Fruit fly (Drosophila melanogaster) Kc167 (cell line): ENCODE measurements around the gene ec.

Source experiments
- h ChIP-seq: fragments of >200 bp; optimal IDR thresholded peaks from 3 replicates; lab custom pipeline; 2018; ENCODE audit warnings: missing external identifiers
- psq ChIP-seq: fragments of >200 bp; optimal IDR thresholded peaks from 2 replicates; lab custom pipeline; 2017; ENCODE audit warnings: missing external identifiers

dm6 chrX:3846393-3846792 lies 34.9 kb downstream of the ec start:
- no peak for TF ChIP-seq h (lab: Kevin White, UChicago)
- TF ChIP-seq psq (lab: Kevin White, UChicago), result no peak
